Worm (Caenorhabditis elegans) whole organism, young adult: ENCODE results near the gene par-1.

ENCODE experiments used
- B0019.2 ChIP-seq: fragments of 200-800 bp; sonication (Bioruptor generic); conservative IDR thresholded peaks from 2 replicates; pipeline ENCODE4 v1.3.6; 2022; ENCODE audit warnings: missing genetic modification reagents, missing genetic modification characterization, missing compliant biosample characterization
- Y95B8A.8 ChIP-seq: fragments of 200-800 bp; sonication (Bioruptor generic); IDR thresholded peaks from 2 replicates; pipeline ENCODE4 v1.3.6; 2022; ENCODE audit warnings: missing genetic modification reagents, missing genetic modification characterization, missing compliant biosample characterization
- ama-1 ChIP-seq, 3 experiments: fragments of 150-350 bp in 1 of 3; sonication (generic microtip) in 2 of 3; optimal IDR thresholded peaks; 2 replicates each; lab custom pipeline; 2014 to 2018; ENCODE audit warnings: missing biosample characterization in 2 of 3, missing genetic modification characterization in 2 of 3, missing genetic modification reagents in 2 of 3
- ceh-40 ChIP-seq: fragments of 200-800 bp; sonication (Bioruptor generic); IDR thresholded peaks from 2 replicates; pipeline ENCODE4 v1.3.6; 2022; ENCODE audit warnings: missing genetic modification characterization, missing compliant biosample characterization
- hlh-26 ChIP-seq: fragments of 200-800 bp; sonication (Bioruptor generic); conservative IDR thresholded peaks from 2 replicates; pipeline ENCODE4 v1.3.6; 2022; ENCODE audit warnings: missing genetic modification reagents, missing genetic modification characterization, missing compliant biosample characterization
- hrde-1 ChIP-seq: sonication (generic microtip); optimal IDR thresholded peaks from 2 replicates; lab custom pipeline; 2016; ENCODE audit warnings: missing genetic modification characterization, mild to moderate bottlenecking, missing compliant biosample characterization, moderate library complexity, missing genotype, missing genetic modification reagents, borderline replicate concordance
- let-607 ChIP-seq, 2 experiments: fragments of 200-800 bp in 1 of 2; sonication (Bioruptor generic) in 1 of 2; sonication (generic microtip) in 1 of 2; optimal IDR thresholded peaks; 2 replicates each; lab custom pipeline; 2016 to 2018; ENCODE audit warnings: mild to moderate bottlenecking in 2 of 2, missing compliant biosample characterization in 2 of 2, missing genetic modification characterization in 2 of 2, moderate library complexity in 2 of 2, missing genotype in 1 of 2
- lin-26 ChIP-seq: fragments of 200-800 bp; sonication (Bioruptor generic); IDR thresholded peaks from 2 replicates; pipeline ENCODE4 v1.3.6; 2022; ENCODE audit warnings: missing genetic modification reagents, missing genetic modification characterization, missing compliant biosample characterization
- madf-10 ChIP-seq: sonication (generic microtip); optimal IDR thresholded peaks from 2 replicates; lab custom pipeline; 2016; ENCODE audit warnings: mild to moderate bottlenecking, missing genetic modification characterization, missing compliant biosample characterization
- unc-62 ChIP-seq: fragments of 150-350 bp; optimal IDR thresholded peaks from 2 replicates; lab custom pipeline; 2014; ENCODE audit warnings: missing biosample characterization, missing genetic modification reagents, missing genetic modification characterization

ce11 chrV:14156468-14156867, 11.3 kb upstream of the par-1 start, which contains the start of gene AH10.2:
- TF ChIP-seq B0019.2 (GFP tag; lab: Robert Waterston, UW) (no peak), lin-26 (no peak), hrde-1 (tag; lab: Kevin White, UChicago) (no peak), ama-1 (optimal IDR thresholded peaks at IDR 0.05; lab: Kevin White, UChicago) (no peak), ama-1 (GFP tag; optimal IDR thresholded peaks at IDR 0.05; lab: Kevin White, UChicago) (no peak), unc-62 (GFP tag; lab: Kevin White, UChicago) (no peak), madf-10 (tag; lab: Kevin White, UChicago) (no peak), hlh-26 (GFP tag; lab: Robert Waterston, UW) (no peak), ceh-40 (GFP tag; lab: Robert Waterston, UW) (no peak), let-607 (tag; optimal IDR thresholded peaks at IDR 0.05; lab: Kevin White, UChicago) (no peak), Y95B8A.8 (no peak)
